Fruit fly (Drosophila melanogaster) whole organism, prepupa: ENCODE data around the gene CG33270.

Experiments
- Blimp-1 ChIP-seq: fragments of 200-800 bp; sonication (Bioruptor generic); optimal IDR thresholded peaks from 3 replicates; lab custom pipeline; 2017; ENCODE audit warnings: missing biosample characterization, missing genetic modification characterization, mild to moderate bottlenecking, moderate library complexity, missing genetic modification reagents
- CG10631 ChIP-seq: fragments of 200-800 bp; sonication (Bioruptor generic); optimal IDR thresholded peaks from 2 replicates; lab custom pipeline; 2016; ENCODE audit warnings: missing biosample characterization, missing genetic modification characterization
- CG10669 ChIP-seq: fragments of 200-800 bp; sonication (Bioruptor generic); optimal IDR thresholded peaks from 3 replicates; lab custom pipeline; 2018; ENCODE audit warnings: missing biosample characterization, mild to moderate bottlenecking, missing genetic modification characterization, moderate library complexity
- CG11294 ChIP-seq: fragments of 200-800 bp; sonication (Bioruptor generic); IDR thresholded peaks from 2 replicates; pipeline ENCODE4 v1.3.6; 2022; ENCODE audit warnings: missing biosample characterization, missing genetic modification characterization
- CG11762 ChIP-seq: fragments of 200-800 bp; sonication (Bioruptor generic); optimal IDR thresholded peaks from 3 replicates; lab custom pipeline; 2016; ENCODE audit warnings: missing biosample characterization, missing genetic modification characterization; ENCODE audit not compliant: insufficient read depth
- CG15336 ChIP-seq: fragments of 200-800 bp; sonication (Bioruptor generic); IDR thresholded peaks from 2 replicates; pipeline ENCODE4 v1.3.6; 2022; ENCODE audit warnings: missing biosample characterization, missing genetic modification characterization
- CG1621 ChIP-seq: fragments of 200-800 bp; sonication (Bioruptor generic); optimal IDR thresholded peaks from 3 replicates; lab custom pipeline; 2018; ENCODE audit warnings: missing biosample characterization, mild to moderate bottlenecking, missing genetic modification characterization
- CG16779 ChIP-seq: fragments of 200-800 bp; sonication (Bioruptor generic); optimal IDR thresholded peaks from 3 replicates; lab custom pipeline; 2017; ENCODE audit warnings: missing biosample characterization, mild to moderate bottlenecking, missing genetic modification characterization
- CG32006 ChIP-seq: fragments of 200-800 bp; sonication (Bioruptor generic); optimal IDR thresholded peaks from 3 replicates; lab custom pipeline; 2017; ENCODE audit warnings: missing biosample characterization, mild to moderate bottlenecking, missing genetic modification characterization
- CG34406 ChIP-seq: fragments of 200-800 bp; sonication (Bioruptor generic); optimal IDR thresholded peaks from 3 replicates; lab custom pipeline; 2016; ENCODE audit warnings: missing biosample characterization, missing genetic modification characterization
- CG3919 ChIP-seq: fragments of 200-800 bp; sonication (Bioruptor generic); optimal IDR thresholded peaks from 3 replicates; lab custom pipeline; 2016; ENCODE audit warnings: missing biosample characterization, missing genetic modification characterization
- CG4318 ChIP-seq: fragments of 200-800 bp; sonication (Bioruptor generic); optimal IDR thresholded peaks from 3 replicates; lab custom pipeline; 2017; ENCODE audit warnings: missing biosample characterization, mild to moderate bottlenecking, missing genetic modification characterization
- CG6163 ChIP-seq: fragments of 200-800 bp; sonication (Bioruptor generic); IDR thresholded peaks from 3 replicates; pipeline ENCODE4 v1.3.6; 2022; ENCODE audit warnings: missing biosample characterization, missing genetic modification characterization
- CG6276 ChIP-seq: fragments of 200-800 bp; sonication (Bioruptor generic); optimal IDR thresholded peaks from 2 replicates; lab custom pipeline; 2017; ENCODE audit warnings: missing biosample characterization, mild to moderate bottlenecking, missing genetic modification characterization
- CG6792 ChIP-seq: fragments of 200-800 bp; sonication (Bioruptor generic); optimal IDR thresholded peaks from 3 replicates; lab custom pipeline; 2016; ENCODE audit warnings: missing biosample characterization, missing genetic modification characterization
- CG6854 ChIP-seq: fragments of 200-800 bp; sonication (Bioruptor generic); optimal IDR thresholded peaks from 2 replicates; lab custom pipeline; 2017; ENCODE audit warnings: missing biosample characterization, mild to moderate bottlenecking, missing genetic modification characterization
- CG7368 ChIP-seq: fragments of 200-800 bp; sonication (Bioruptor generic); optimal IDR thresholded peaks from 3 replicates; lab custom pipeline; 2016; ENCODE audit warnings: missing biosample characterization, missing genetic modification characterization
- CG8119 ChIP-seq: fragments of 200-800 bp; sonication (Bioruptor generic); IDR thresholded peaks from 3 replicates; pipeline ENCODE4 v1.3.6; 2022; ENCODE audit warnings: missing biosample characterization, missing genetic modification characterization
- CG8319 ChIP-seq: fragments of 200-800 bp; sonication (Bioruptor generic); optimal IDR thresholded peaks from 3 replicates; lab custom pipeline; 2016; ENCODE audit warnings: missing biosample characterization, missing genetic modification characterization
- Eip75B ChIP-seq: fragments of 200-800 bp; sonication (Bioruptor generic); optimal IDR thresholded peaks from 3 replicates; lab custom pipeline; 2016; ENCODE audit warnings: missing biosample characterization, missing genetic modification characterization
- Eip78C ChIP-seq: fragments of 200-800 bp; sonication (Bioruptor generic); peaks from one replicate; lab custom pipeline; 2016; ENCODE audit warnings: missing biosample characterization, missing genetic modification characterization
- Ets21C ChIP-seq: fragments of 200-800 bp; sonication (Bioruptor generic); optimal IDR thresholded peaks from 3 replicates; lab custom pipeline; 2016; ENCODE audit warnings: missing biosample characterization, missing genetic modification characterization
- Hr38 ChIP-seq: sonication (Bioruptor generic); optimal IDR thresholded peaks from 2 replicates; lab custom pipeline; 2016; ENCODE audit warnings: missing biosample characterization, missing genetic modification characterization
- Hr39 ChIP-seq: fragments of 200-800 bp; sonication (Bioruptor generic); optimal IDR thresholded peaks from 2 replicates; lab custom pipeline; 2016; ENCODE audit warnings: missing biosample characterization, missing genetic modification characterization
- Hr4 ChIP-seq: fragments of 200-800 bp; sonication (Bioruptor generic); optimal IDR thresholded peaks from 3 replicates; lab custom pipeline; 2016; ENCODE audit warnings: missing biosample characterization, missing genetic modification characterization
- Lpt ChIP-seq: fragments of 200-800 bp; sonication (Bioruptor generic); optimal IDR thresholded peaks from 3 replicates; lab custom pipeline; 2016; ENCODE audit warnings: missing biosample characterization, missing genetic modification characterization
- Met ChIP-seq: fragments of 200-800 bp; sonication (Bioruptor generic); optimal IDR thresholded peaks from 3 replicates; lab custom pipeline; 2016; ENCODE audit warnings: missing biosample characterization, missing genetic modification characterization
- OdsH ChIP-seq: fragments of 200-800 bp; sonication (Bioruptor generic); optimal IDR thresholded peaks from 3 replicates; lab custom pipeline; 2016; ENCODE audit warnings: missing biosample characterization, missing genetic modification characterization
- Sox14 ChIP-seq: fragments of 200-800 bp; sonication (Bioruptor generic); optimal IDR thresholded peaks from 3 replicates; lab custom pipeline; 2016; ENCODE audit warnings: missing biosample characterization, missing genetic modification characterization
- Sox15 ChIP-seq: fragments of 200-800 bp; sonication (Bioruptor generic); optimal IDR thresholded peaks from 3 replicates; lab custom pipeline; 2016; ENCODE audit warnings: missing biosample characterization, missing genetic modification characterization
- achi ChIP-seq: fragments of 200-800 bp; sonication (Bioruptor generic); optimal IDR thresholded peaks from 3 replicates; lab custom pipeline; 2016; ENCODE audit warnings: missing biosample characterization, missing genetic modification characterization
- acj6 ChIP-seq: fragments of 200-800 bp; sonication (Bioruptor generic); optimal IDR thresholded peaks from 3 replicates; lab custom pipeline; 2016; ENCODE audit warnings: missing biosample characterization, missing genetic modification characterization
- dac ChIP-seq: fragments of 200-800 bp; sonication (Bioruptor generic); optimal IDR thresholded peaks from 2 replicates; lab custom pipeline; 2017; ENCODE audit warnings: missing biosample characterization, mild to moderate bottlenecking, missing genetic modification characterization
- eg ChIP-seq: fragments of 200-800 bp; sonication (Bioruptor generic); IDR thresholded peaks from 3 replicates; pipeline ENCODE4 v1.3.6; 2022; ENCODE audit warnings: missing biosample characterization, missing genetic modification characterization
- esn ChIP-seq: fragments of 200-800 bp; sonication (Bioruptor generic); optimal IDR thresholded peaks from 2 replicates; lab custom pipeline; 2016; ENCODE audit warnings: missing biosample characterization, mild to moderate bottlenecking, missing genetic modification characterization, moderate library complexity
- fkh ChIP-seq: fragments of 200-800 bp; sonication (Bioruptor generic); optimal IDR thresholded peaks from 3 replicates; lab custom pipeline; 2017; ENCODE audit warnings: missing biosample characterization, mild to moderate bottlenecking, missing genetic modification characterization, moderate library complexity
- lz ChIP-seq: fragments of 200-800 bp; sonication (Bioruptor generic); optimal IDR thresholded peaks from 3 replicates; lab custom pipeline; 2016; ENCODE audit warnings: missing biosample characterization, missing genetic modification characterization
- net ChIP-seq: fragments of 200-800 bp; sonication (Bioruptor generic); optimal IDR thresholded peaks from 3 replicates; lab custom pipeline; 2016; ENCODE audit warnings: missing biosample characterization, missing genetic modification characterization
- pdm3 ChIP-seq: fragments of 200-800 bp; sonication (Bioruptor generic); optimal IDR thresholded peaks from 3 replicates; lab custom pipeline; 2016; ENCODE audit warnings: missing biosample characterization, missing genetic modification characterization
- salr ChIP-seq, 2 experiments: fragments of 200-800 bp; sonication (Bioruptor generic); optimal IDR thresholded peaks; 3 replicates each; lab custom pipeline; 2016 to 2018; ENCODE audit warnings: missing biosample characterization in 2 of 2, missing genetic modification characterization in 2 of 2, mild to moderate bottlenecking in 1 of 2
- ss ChIP-seq, 2 experiments: fragments of 200-800 bp; sonication (Bioruptor generic); optimal IDR thresholded peaks; 2 replicates in 1 of 2; 3 replicates in 1 of 2; lab custom pipeline; 2017 to 2018; ENCODE audit warnings: mild to moderate bottlenecking in 2 of 2, missing biosample characterization in 2 of 2, missing genetic modification characterization in 2 of 2, moderate library complexity in 1 of 2
- svp ChIP-seq: fragments of 200-800 bp; sonication (Bioruptor generic); peaks from one replicate; lab custom pipeline; 2016; ENCODE audit warnings: missing biosample characterization, missing genetic modification characterization

CG33270 gene

DNA sequence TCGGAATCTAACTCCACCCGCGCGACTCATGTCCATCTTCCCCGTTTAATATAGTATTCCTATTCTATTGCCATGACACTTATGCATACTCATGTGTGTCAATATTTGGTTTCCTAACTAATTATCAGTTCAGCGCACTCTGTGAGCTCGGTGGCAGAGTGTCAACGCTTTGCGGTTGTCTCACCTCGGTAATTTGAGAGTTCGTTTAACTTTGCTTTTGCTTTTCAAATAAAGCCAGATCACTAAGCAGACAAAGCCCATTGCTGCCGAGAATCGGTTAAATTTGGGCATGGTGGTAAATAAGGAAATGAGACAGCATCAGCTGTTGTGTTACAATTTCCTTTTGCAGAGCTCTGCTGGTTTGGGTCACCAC, 38.1 kb downstream of the CG33270 start:
- TF ChIP-seq net (GFP tag; lab: Kevin White, UChicago) (no peak), CG8119 (GFP tag; lab: Robert Waterston, UW) (no peak), esn (GFP tag; lab: Kevin White, UChicago) (no peak), fkh (GFP tag; lab: Kevin White, UChicago) (peak; percentile 89), dac (GFP tag; lab: Kevin White, UChicago) (no peak), CG16779 (tag; lab: Kevin White, UChicago) (no peak), CG6854 (GFP tag; lab: Kevin White, UChicago) (no peak), CG11762 (GFP tag; lab: Kevin White, UChicago) (no peak), Eip75B (GFP tag; lab: Kevin White, UChicago) (no peak)

- TF ChIP-seq Lpt (GFP tag; lab: Kevin White, UChicago) (no peak), Eip78C (GFP tag; lab: Kevin White, UChicago) (no peak), CG3919 (no peak), Sox15 (GFP tag; lab: Kevin White, UChicago) (no peak)
Observed at dm6 chr3L:11539511-11540329, 38.7 kb downstream of the CG33270 start.

- TF ChIP-seq Lpt (GFP tag; lab: Kevin White, UChicago) (peak; percentile 46), CG10669 (GFP tag; lab: Kevin White, UChicago) (no peak), CG1621 (no peak), fkh (GFP tag; lab: Kevin White, UChicago) (peak; percentile 47), CG11294 (peak; percentile 52; the same call in 1 of the 2 replicates), eg (peak; percentile 59; the same call in 2 of the 3 replicates), Met (no peak), Sox14 (GFP tag; lab: Kevin White, UChicago) (peak; percentile 20), OdsH (GFP tag; lab: Kevin White, UChicago) (peak; percentile 48), acj6 (peak; percentile 15), CG4318 (GFP tag; lab: Kevin White, UChicago) (peak; percentile 54), Hr4 (peak; percentile 64), lz (GFP tag; lab: Kevin White, UChicago) (peak; percentile 22), CG10631 (peak; percentile 19), dac (GFP tag; lab: Kevin White, UChicago) (peak; percentile 45), Eip78C (GFP tag; lab: Kevin White, UChicago) (peak; percentile 68), CG34406 (GFP tag; lab: Kevin White, UChicago) (no peak), CG15336 (GFP tag; lab: Robert Waterston, UW) (peak; percentile 73), CG6276 (GFP tag; lab: Kevin White, UChicago) (peak; percentile 59), CG8119 (GFP tag; lab: Robert Waterston, UW) (peak; percentile 68), CG32006 (GFP tag; lab: Kevin White, UChicago) (peak; percentile 78), achi (GFP tag; lab: Kevin White, UChicago) (peak; percentile 10), CG3919 (peak; percentile 15), svp (GFP tag; lab: Kevin White, UChicago) (peak; percentile 41), pdm3 (peak; percentile 20), Blimp-1 (GFP tag; lab: Kevin White, UChicago) (no peak)
Observed at dm6 chr3L:11536767-11537419, 41.5 kb downstream of the CG33270 start.

DNA sequence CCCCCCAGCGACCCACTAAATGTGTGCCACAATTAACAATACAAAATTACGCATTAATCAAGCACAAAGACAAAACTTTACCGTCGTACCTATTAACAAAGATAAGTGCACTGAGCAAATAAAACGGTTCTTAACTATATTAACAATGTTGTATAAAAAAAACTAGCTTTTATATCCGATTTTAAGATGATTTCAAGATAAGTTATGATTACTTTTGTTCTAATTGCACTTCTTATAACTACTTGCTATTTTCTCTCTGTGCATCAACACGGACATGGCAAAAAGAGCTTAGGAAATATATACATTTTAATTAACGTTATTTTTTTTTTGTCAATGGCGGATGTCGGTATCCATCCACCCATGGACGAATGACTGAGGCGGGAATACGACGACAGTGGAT, 42.3 kb downstream of the CG33270 start:
- TF ChIP-seq achi (GFP tag; lab: Kevin White, UChicago) = peak; percentile 3
- TF ChIP-seq CG6792 (GFP tag; lab: Kevin White, UChicago) = peak; percentile 25
- peak; percentile 52 for TF ChIP-seq svp (GFP tag; lab: Kevin White, UChicago)
- TF ChIP-seq CG7368 (GFP tag; lab: Kevin White, UChicago) = peak; percentile 12
- TF ChIP-seq pdm3 = peak; percentile 32
- TF ChIP-seq CG6163 (GFP tag; lab: Robert Waterston, UW) = peak; percentile 79
- no peak for TF ChIP-seq ss (GFP tag; optimal IDR thresholded peaks at IDR 0.05; lab: Kevin White, UChicago)
- TF ChIP-seq Hr4 = peak; percentile 10
- no peak for TF ChIP-seq CG6854 (GFP tag; lab: Kevin White, UChicago)
- TF ChIP-seq CG10669 (GFP tag; lab: Kevin White, UChicago) = no peak
- no peak for TF ChIP-seq net (GFP tag; lab: Kevin White, UChicago)
- TF ChIP-seq CG15336 (GFP tag; lab: Robert Waterston, UW) = peak; percentile 71
- TF ChIP-seq Hr39 (GFP tag; lab: Kevin White, UChicago) = peak; percentile 34
- TF ChIP-seq Lpt (GFP tag; lab: Kevin White, UChicago) = no peak
- no peak for TF ChIP-seq salr (GFP tag; optimal IDR thresholded peaks at IDR 0.05; lab: Kevin White, UChicago)
- no peak for TF ChIP-seq CG8319 (GFP tag; lab: Kevin White, UChicago)
- peak; percentile 3 for TF ChIP-seq CG10631
- peak; percentile 4 for TF ChIP-seq Ets21C
- TF ChIP-seq CG6276 (GFP tag; lab: Kevin White, UChicago) = no peak
- no peak for TF ChIP-seq Hr38
- no peak for TF ChIP-seq CG1621
